Fruit fly (Drosophila melanogaster) whole organism, embryonic: ENCODE measurements around the gene gammaCOP.

Source experiments
- Asciz ChIP-seq: fragments of 200-800 bp; sonication (Bioruptor generic); optimal IDR thresholded peaks from 2 replicates; lab custom pipeline; 2017; ENCODE audit warnings: missing biosample characterization, mild to moderate bottlenecking, missing genetic modification characterization, missing genetic modification reagents
- B-H2 ChIP-seq: fragments of 200-800 bp; sonication (Bioruptor generic); optimal IDR thresholded peaks from 2 replicates; lab custom pipeline; 2018; ENCODE audit warnings: missing biosample characterization, mild to moderate bottlenecking, missing genetic modification characterization
- CG14050 ChIP-seq: fragments of 200-800 bp; sonication (Bioruptor generic); IDR thresholded peaks from 3 replicates; pipeline ENCODE4 v1.3.6; 2022; ENCODE audit warnings: missing biosample characterization, missing genetic modification characterization
- CG14965 ChIP-seq: fragments of 200-800 bp; sonication (Bioruptor generic); optimal IDR thresholded peaks from 2 replicates; lab custom pipeline; 2016; ENCODE audit warnings: missing biosample characterization, missing genetic modification characterization, borderline replicate concordance
- CG15269 ChIP-seq: fragments of 200-800 bp; sonication (Bioruptor generic); optimal IDR thresholded peaks from 2 replicates; lab custom pipeline; 2018; ENCODE audit warnings: missing biosample characterization, mild to moderate bottlenecking, missing genetic modification characterization, moderate library complexity
- CG15514 ChIP-seq: fragments of 200-800 bp; sonication (Bioruptor generic); optimal IDR thresholded peaks from 3 replicates; lab custom pipeline; 2017; ENCODE audit warnings: missing biosample characterization, missing genetic modification characterization, mild to moderate bottlenecking, moderate library complexity, missing genetic modification reagents
- CG18262 ChIP-seq: fragments of 200-800 bp; optimal IDR thresholded peaks from 3 replicates; lab custom pipeline; 2019; ENCODE audit warnings: missing biosample characterization, mild to moderate bottlenecking, missing genetic modification characterization, moderate library complexity
- CG30020 ChIP-seq: fragments of 200-800 bp; optimal IDR thresholded peaks from 2 replicates; lab custom pipeline; 2019; ENCODE audit warnings: missing biosample characterization, mild to moderate bottlenecking, missing genetic modification characterization, moderate library complexity
- CG30403 ChIP-seq: fragments of 200-800 bp; sonication (Bioruptor generic); optimal IDR thresholded peaks from 3 replicates; lab custom pipeline; 2016; ENCODE audit warnings: missing biosample characterization, missing genetic modification characterization
- CG32772 ChIP-seq: fragments of 200-800 bp; sonication (Bioruptor generic); IDR thresholded peaks from 2 replicates; pipeline ENCODE4 v1.3.6; 2022; ENCODE audit warnings: missing biosample characterization, missing genetic modification characterization
- CG34422 ChIP-seq: fragments of 200-800 bp; sonication (Bioruptor generic); IDR thresholded peaks from 3 replicates; pipeline ENCODE4 v1.3.6; 2022; ENCODE audit warnings: missing biosample characterization, missing genetic modification characterization
- CG4424 ChIP-seq: fragments of 200-800 bp; sonication (Bioruptor generic); optimal IDR thresholded peaks from 3 replicates; lab custom pipeline; 2016; ENCODE audit warnings: missing biosample characterization, missing genetic modification characterization
- CG5953 ChIP-seq: fragments of 200-800 bp; sonication (Bioruptor generic); IDR thresholded peaks from 2 replicates; pipeline ENCODE4 v1.3.6; 2022; ENCODE audit warnings: missing biosample characterization, missing genetic modification characterization
- CG6654 ChIP-seq: fragments of 200-800 bp; sonication (Bioruptor generic); optimal IDR thresholded peaks from 2 replicates; lab custom pipeline; 2017; ENCODE audit warnings: missing biosample characterization, mild to moderate bottlenecking, missing genetic modification characterization
- CG6683 ChIP-seq: fragments of 200-800 bp; sonication (Bioruptor generic); optimal IDR thresholded peaks from 2 replicates; lab custom pipeline; 2017; ENCODE audit warnings: missing biosample characterization, mild to moderate bottlenecking, missing genetic modification characterization, missing genetic modification reagents
- CG6689 ChIP-seq: fragments of 200-800 bp; sonication (Bioruptor generic); IDR thresholded peaks from 2 replicates; pipeline ENCODE4 v1.3.6; 2022; ENCODE audit warnings: missing biosample characterization, missing genetic modification characterization
- CG8765 ChIP-seq: fragments of 200-800 bp; sonication (Bioruptor generic); IDR thresholded peaks from 2 replicates; pipeline ENCODE4 v1.3.6; 2022; ENCODE audit warnings: missing biosample characterization, missing genetic modification characterization
- CG8944 ChIP-seq: fragments of 200-800 bp; sonication (Bioruptor generic); optimal IDR thresholded peaks from 3 replicates; lab custom pipeline; 2016; ENCODE audit warnings: missing biosample characterization, missing genetic modification characterization
- CG9876 ChIP-seq: fragments of 200-800 bp; sonication (Bioruptor generic); optimal IDR thresholded peaks from 2 replicates; lab custom pipeline; 2016; ENCODE audit warnings: missing biosample characterization, missing genetic modification characterization
- Dbx ChIP-seq: fragments of 200-800 bp; sonication (Bioruptor generic); IDR thresholded peaks from 3 replicates; pipeline ENCODE4 v1.3.6; 2022; ENCODE audit warnings: missing biosample characterization, missing genetic modification characterization
- Deaf1 ChIP-seq: fragments of 200-800 bp; optimal IDR thresholded peaks from 3 replicates; lab custom pipeline; 2019; ENCODE audit warnings: missing biosample characterization, mild to moderate bottlenecking, missing genetic modification characterization, moderate library complexity
- Dip3 ChIP-seq: fragments of 200-800 bp; sonication (Bioruptor generic); optimal IDR thresholded peaks from 3 replicates; lab custom pipeline; 2016; ENCODE audit warnings: missing biosample characterization, missing genetic modification characterization
- Dref ChIP-seq: fragments of 200-800 bp; sonication (Bioruptor generic); IDR thresholded peaks from 2 replicates; pipeline ENCODE4 v1.3.6; 2022; ENCODE audit warnings: missing biosample characterization, missing genetic modification characterization
- ERR ChIP-seq: fragments of 200-800 bp; sonication (Bioruptor generic); optimal IDR thresholded peaks from 2 replicates; lab custom pipeline; 2016; ENCODE audit warnings: missing biosample characterization, missing genetic modification characterization
- Ets97D ChIP-seq: fragments of 200-800 bp; sonication (Bioruptor generic); optimal IDR thresholded peaks from 3 replicates; lab custom pipeline; 2016; ENCODE audit warnings: missing biosample characterization, missing genetic modification characterization
- HLH3B ChIP-seq: fragments of 200-800 bp; sonication (Bioruptor generic); IDR thresholded peaks from 2 replicates; pipeline ENCODE4 v1.3.6; 2022; ENCODE audit warnings: missing biosample characterization, missing genetic modification characterization
- Poxn ChIP-seq: fragments of 200-800 bp; sonication (Bioruptor generic); IDR thresholded peaks from 2 replicates; pipeline ENCODE4 v1.3.6; 2022; ENCODE audit warnings: missing biosample characterization, missing genetic modification characterization
- Six4 ChIP-seq: fragments of 200-800 bp; sonication (Bioruptor generic); optimal IDR thresholded peaks from 2 replicates; lab custom pipeline; 2016; ENCODE audit warnings: missing biosample characterization, missing genetic modification characterization
- abd-A ChIP-seq: fragments of 200-800 bp; sonication (Bioruptor generic); optimal IDR thresholded peaks from 3 replicates; lab custom pipeline; 2019; ENCODE audit warnings: missing biosample characterization, mild to moderate bottlenecking, missing genetic modification characterization, moderate library complexity
- al ChIP-seq: fragments of 200-800 bp; sonication (Bioruptor generic); IDR thresholded peaks from 2 replicates; pipeline ENCODE4 v1.3.6; 2022; ENCODE audit warnings: missing biosample characterization, missing genetic modification characterization
- aop ChIP-seq: fragments of 200-800 bp; sonication (Bioruptor generic); IDR thresholded peaks from 2 replicates; pipeline ENCODE4 v1.3.6; 2022; ENCODE audit warnings: missing biosample characterization, missing genetic modification characterization
- ase ChIP-seq: fragments of 200-800 bp; sonication (Bioruptor generic); IDR thresholded peaks from 3 replicates; pipeline ENCODE4 v1.3.6; 2022; ENCODE audit warnings: missing biosample characterization, missing genetic modification characterization
- bcd ChIP-seq: fragments of 200-800 bp; sonication (Bioruptor generic); optimal IDR thresholded peaks from 2 replicates; lab custom pipeline; 2017; ENCODE audit warnings: missing biosample characterization, mild to moderate bottlenecking, missing genetic modification characterization
- btn ChIP-seq: fragments of 200-800 bp; sonication (Bioruptor generic); optimal IDR thresholded peaks from 2 replicates; lab custom pipeline; 2016; ENCODE audit warnings: missing biosample characterization, missing genetic modification characterization
- croc ChIP-seq: fragments of 200-800 bp; sonication (Bioruptor generic); conservative IDR thresholded peaks from 3 replicates; pipeline ENCODE4 v1.3.6; 2022; ENCODE audit warnings: missing biosample characterization, missing genetic modification characterization
- en ChIP-seq: fragments of 200-800 bp; sonication (Bioruptor generic); optimal IDR thresholded peaks from 2 replicates; lab custom pipeline; 2016; ENCODE audit warnings: missing biosample characterization, missing genetic modification characterization
- exex ChIP-seq: fragments of 200-800 bp; sonication (Bioruptor generic); optimal IDR thresholded peaks from 4 replicates; lab custom pipeline; 2018; ENCODE audit warnings: missing biosample characterization, mild to moderate bottlenecking, missing genetic modification characterization, moderate library complexity
- fd64A ChIP-seq: fragments of 200-800 bp; sonication (Bioruptor generic); optimal IDR thresholded peaks from 3 replicates; lab custom pipeline; 2018; ENCODE audit warnings: missing biosample characterization, mild to moderate bottlenecking, missing genetic modification characterization
- hkb ChIP-seq, 2 experiments: fragments of 200-800 bp in 1 of 2; fragments of >200 bp in 1 of 2; sonication (Bioruptor generic) in 1 of 2; IDR thresholded peaks in 1 of 2; optimal IDR thresholded peaks in 1 of 2; 2 replicates each; pipeline versions ENCODE4 v1.3.6 to Lab custom; 2017 to 2022; ENCODE audit warnings: missing biosample characterization in 1 of 2, missing genetic modification characterization in 1 of 2
- klu ChIP-seq: fragments of 200-800 bp; sonication (Bioruptor generic); IDR thresholded peaks from 2 replicates; pipeline ENCODE4 v1.3.6; 2022; ENCODE audit warnings: missing biosample characterization, missing genetic modification characterization
- knrl ChIP-seq: fragments of 200-800 bp; sonication (Bioruptor generic); IDR thresholded peaks from 3 replicates; pipeline ENCODE4 v1.3.6; 2022; ENCODE audit warnings: missing biosample characterization, missing genetic modification characterization; ENCODE audit not compliant: partially characterized antibody
- lbe ChIP-seq: fragments of 200-800 bp; sonication (Bioruptor generic); optimal IDR thresholded peaks from 2 replicates; lab custom pipeline; 2016; ENCODE audit warnings: missing biosample characterization, mild to moderate bottlenecking, missing genetic modification characterization
- lmd ChIP-seq: fragments of 200-800 bp; sonication (Bioruptor generic); IDR thresholded peaks from 2 replicates; pipeline ENCODE4 v1.3.6; 2022; ENCODE audit warnings: missing biosample characterization, missing genetic modification characterization
- luna ChIP-seq: fragments of 200-800 bp; sonication (Bioruptor generic); optimal IDR thresholded peaks from 2 replicates; lab custom pipeline; 2016; ENCODE audit warnings: missing biosample characterization, missing genetic modification characterization
- pzg ChIP-seq: fragments of 200-800 bp; sonication (Bioruptor generic); optimal IDR thresholded peaks from 3 replicates; lab custom pipeline; 2018; ENCODE audit warnings: missing biosample characterization, mild to moderate bottlenecking, missing genetic modification characterization, moderate library complexity
- repo ChIP-seq: fragments of 200-800 bp; sonication (Bioruptor generic); optimal IDR thresholded peaks from 2 replicates; lab custom pipeline; 2016; ENCODE audit warnings: missing biosample characterization, missing genetic modification characterization
- sd ChIP-seq: fragments of 200-800 bp; sonication (Bioruptor generic); optimal IDR thresholded peaks from 3 replicates; lab custom pipeline; 2018; ENCODE audit warnings: missing biosample characterization, mild to moderate bottlenecking, missing genetic modification characterization, moderate library complexity
- sens ChIP-seq: fragments of 200-800 bp; sonication (Bioruptor generic); peaks from one replicate; lab custom pipeline; 2016; ENCODE audit warnings: missing biosample characterization, missing genetic modification characterization
- shn ChIP-seq: fragments of 200-800 bp; sonication (Bioruptor generic); optimal IDR thresholded peaks from 3 replicates; lab custom pipeline; 2016; ENCODE audit warnings: missing biosample characterization, missing genetic modification characterization
- ssp ChIP-seq: fragments of 200-800 bp; sonication (Bioruptor generic); IDR thresholded peaks from 2 replicates; pipeline ENCODE4 v1.3.6; 2022; ENCODE audit warnings: missing biosample characterization, missing genetic modification characterization
- usp ChIP-seq: fragments of >200 bp; optimal IDR thresholded peaks from 2 replicates; lab custom pipeline; 2017; ENCODE audit warnings: missing biosample characterization, missing genetic modification characterization
- vfl ChIP-seq: fragments of 200-800 bp; sonication (Bioruptor generic); optimal IDR thresholded peaks from 2 replicates; lab custom pipeline; 2016; ENCODE audit warnings: missing biosample characterization, missing genetic modification characterization

The gammaCOP gene

DNA sequence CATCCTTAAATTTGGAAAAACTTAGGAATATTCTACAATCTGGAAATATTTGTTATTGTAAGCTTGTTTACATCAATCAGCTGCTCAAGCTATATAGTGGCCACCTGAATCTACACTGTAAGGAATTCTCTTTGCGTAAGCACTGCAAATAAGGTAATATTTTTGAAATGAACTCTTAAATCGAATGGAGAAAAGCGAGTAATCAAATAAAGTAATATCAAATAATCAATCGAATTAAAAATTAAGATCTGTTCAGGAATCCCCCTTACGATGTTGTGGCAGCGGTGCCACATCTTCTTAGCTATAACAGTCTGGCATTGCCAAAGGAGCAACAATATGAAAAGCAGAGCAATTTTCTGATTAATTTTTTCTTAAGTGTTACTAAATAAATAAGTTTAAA, 44.1 kb downstream of the gammaCOP start, which contains the start of the genes Mnat9 and CG1792 (continued):
- TF ChIP-seq klu (GFP tag; lab: Robert Waterston, UW) (peak; percentile 97), btn (GFP tag; lab: Kevin White, UChicago) (peak; percentile 95), Dbx (GFP tag; lab: Robert Waterston, UW) (peak; percentile 99), CG15269 (tag; lab: Kevin White, UChicago) (peak; percentile 98), bcd (GFP tag; lab: Kevin White, UChicago) (peak; percentile 98), sens (GFP tag; lab: Kevin White, UChicago) (peak; percentile 100), pzg (peak; percentile 82), CG30403 (peak; percentile 99), CG4424 (GFP tag; lab: Kevin White, UChicago) (peak; percentile 99), Dref (GFP tag; lab: Robert Waterston, UW) (peak; percentile 54), knrl (GFP tag; lab: Robert Waterston, UW) (no peak), CG8944 (GFP tag; lab: Kevin White, UChicago) (peak; percentile 99), lmd (peak; percentile 99), lbe (GFP tag; lab: Kevin White, UChicago) (peak; percentile 98), en (GFP tag; lab: Kevin White, UChicago) (peak; percentile 98), CG18262 (tag; lab: Kevin White, UChicago) (peak; percentile 97), exex (tag; lab: Kevin White, UChicago) (peak; percentile 86), abd-A (no peak), B-H2 (GFP tag; lab: Kevin White, UChicago) (peak; percentile 94), CG14050 (GFP tag; lab: Robert Waterston, UW) (peak; percentile 99), luna (peak; percentile 97), Ets97D (peak; percentile 96), hkb (optimal IDR thresholded peaks at IDR 0.05; lab: Kevin White, UChicago) (no peak), hkb (GFP tag; IDR thresholded peaks at IDR 0.05; lab: Robert Waterston, UW) (peak; percentile 99), CG32772 (GFP tag; lab: Robert Waterston, UW) (peak; percentile 99), ERR (peak; percentile 96), croc (GFP tag; lab: Robert Waterston, UW) (peak; percentile 95), CG15514 (GFP tag; lab: Kevin White, UChicago) (peak; percentile 95), ase (peak; percentile 99), CG8765 (GFP tag; lab: Robert Waterston, UW) (peak; percentile 98), CG14965 (GFP tag; lab: Kevin White, UChicago) (peak; percentile 86), Deaf1 (tag; lab: Kevin White, UChicago) (peak; percentile 81), sd (tag; lab: Kevin White, UChicago) (peak; percentile 92), Six4 (GFP tag; lab: Kevin White, UChicago) (peak; percentile 98), CG30020 (tag; lab: Kevin White, UChicago) (peak; percentile 85), repo (GFP tag; lab: Kevin White, UChicago) (peak; percentile 98), Dip3 (GFP tag; lab: Kevin White, UChicago) (peak; percentile 99), CG6689 (GFP tag; lab: Robert Waterston, UW) (peak; percentile 99), CG6683 (GFP tag; lab: Kevin White, UChicago) (peak; percentile 94), CG9876 (GFP tag; lab: Kevin White, UChicago) (peak; percentile 98), HLH3B (GFP tag; lab: Robert Waterston, UW) (peak; percentile 99), CG6654 (GFP tag; lab: Kevin White, UChicago) (peak; percentile 88), CG34422 (peak; percentile 100), vfl (GFP tag; lab: Kevin White, UChicago) (peak; percentile 99), shn (GFP tag; lab: Kevin White, UChicago) (peak; percentile 99), ssp (GFP tag; lab: Robert Waterston, UW) (peak; percentile 95), fd64A (GFP tag; lab: Kevin White, UChicago) (peak; percentile 94), al (GFP tag; lab: Robert Waterston, UW) (peak; percentile 99), usp (GFP tag; lab: Kevin White, UChicago) (no peak), Poxn (peak; percentile 96), Asciz (peak; percentile 97), aop (peak; percentile 98), CG5953 (GFP tag; lab: Robert Waterston, UW) (peak; percentile 98)
